Worm (Caenorhabditis elegans) whole organism, L3 larva: ENCODE measurements around the gene mthf-1.

Experiments
- R02D3.7 ChIP-seq: fragments of 150-350 bp; optimal IDR thresholded peaks from 2 replicates; lab custom pipeline; 2014; ENCODE audit warnings: missing biosample characterization, missing genetic modification characterization
- egl-27 ChIP-seq: sonication (generic microtip); optimal IDR thresholded peaks from 4 replicates; lab custom pipeline; 2017; ENCODE audit warnings: missing biosample characterization, missing genetic modification reagents, missing genetic modification characterization
- elt-2 ChIP-seq: sonication (generic microtip); optimal IDR thresholded peaks from 2 replicates; lab custom pipeline; 2016; ENCODE audit warnings: missing genetic modification reagents, mild to moderate bottlenecking, missing genetic modification characterization, missing compliant biosample characterization
- nfya-1 ChIP-seq: sonication (generic microtip); optimal IDR thresholded peaks from 2 replicates; lab custom pipeline; 2017; ENCODE audit warnings: missing genetic modification characterization, mild to moderate bottlenecking, missing compliant biosample characterization, antibody characterized with exemption, moderate library complexity; ENCODE audit not compliant: insufficient read depth
- nhr-237 ChIP-seq: fragments of 150-350 bp; optimal IDR thresholded peaks from 2 replicates; lab custom pipeline; 2014; ENCODE audit warnings: missing biosample characterization, missing genetic modification characterization
- nhr-25 ChIP-seq: sonication (generic microtip); optimal IDR thresholded peaks from 2 replicates; lab custom pipeline; 2017; ENCODE audit warnings: missing biosample characterization, missing genetic modification characterization
- unc-39 ChIP-seq: sonication (generic microtip); optimal IDR thresholded peaks from 4 replicates; lab custom pipeline; 2017; ENCODE audit warnings: missing biosample characterization, missing genetic modification characterization

- no peak for TF ChIP-seq nfya-1 (tag; lab: Kevin White, UChicago)
- TF ChIP-seq R02D3.7: no peak
- TF ChIP-seq unc-39: no peak
- no peak for TF ChIP-seq nhr-237 (tag; lab: Kevin White, UChicago)
- no peak for TF ChIP-seq elt-2 (tag; lab: Kevin White, UChicago)
- no peak for TF ChIP-seq nhr-25 (tag; lab: Kevin White, UChicago)
- no peak for TF ChIP-seq egl-27
Measured at ce11 chrII:7769254-7769653, 8.4 kb downstream of the mthf-1 start.
